Worm (Caenorhabditis elegans) whole organism, young adult: Measurements from ENCODE around the gene T18D3.5.

Experiments
- B0336.3 ChIP-seq: fragments of 200-800 bp; sonication (Bioruptor generic); IDR thresholded peaks from 2 replicates; pipeline ENCODE4 v1.3.6; 2022; ENCODE audit warnings: missing genetic modification characterization, missing compliant biosample characterization
- F33H1.4 ChIP-seq: fragments of 200-800 bp; sonication (Bioruptor generic); IDR thresholded peaks from 2 replicates; pipeline ENCODE4 v1.3.6; 2022; ENCODE audit warnings: missing genetic modification reagents, missing genetic modification characterization, missing compliant biosample characterization
- F52B5.7 ChIP-seq: sonication (generic microtip); optimal IDR thresholded peaks from 2 replicates; lab custom pipeline; 2016; ENCODE audit warnings: mild to moderate bottlenecking, missing genetic modification characterization, missing compliant biosample characterization
- Y79H2A.3 ChIP-seq: fragments of 200-800 bp; sonication (Bioruptor generic); conservative IDR thresholded peaks from 2 replicates; pipeline ENCODE4 v1.3.6; 2022; ENCODE audit warnings: missing genetic modification reagents, missing genetic modification characterization, missing compliant biosample characterization
- lin-40 ChIP-seq: sonication (generic microtip); optimal IDR thresholded peaks from 2 replicates; lab custom pipeline; 2016; ENCODE audit warnings: missing genetic modification characterization, mild to moderate bottlenecking, missing compliant biosample characterization, missing genotype, missing genetic modification reagents
- lir-1 ChIP-seq: fragments of 200-800 bp; sonication (Bioruptor generic); conservative IDR thresholded peaks from 2 replicates; pipeline ENCODE4 v1.3.6; 2022; ENCODE audit warnings: missing genetic modification reagents, missing genetic modification characterization, missing compliant biosample characterization
- madf-6 ChIP-seq: fragments of 200-800 bp; sonication (Bioruptor generic); IDR thresholded peaks from 2 replicates; pipeline ENCODE4 v1.3.6; 2022; ENCODE audit warnings: missing genetic modification reagents, missing genetic modification characterization, missing compliant biosample characterization
- nfya-1 ChIP-seq: sonication (generic microtip); optimal IDR thresholded peaks from 2 replicates; lab custom pipeline; 2017; ENCODE audit warnings: antibody characterized with exemption, missing compliant biosample characterization, missing genetic modification characterization, borderline replicate concordance; ENCODE audit not compliant: insufficient read depth
- nhr-80 ChIP-seq: sonication (generic microtip); optimal IDR thresholded peaks from 2 replicates; lab custom pipeline; 2016; ENCODE audit warnings: missing genetic modification characterization, missing compliant biosample characterization
- pha-4 ChIP-seq: fragments of 150-350 bp; sonication (generic microtip); optimal IDR thresholded peaks from 2 replicates; lab custom pipeline; 2014; ENCODE audit warnings: missing biosample characterization, missing genetic modification reagents, missing genetic modification characterization
- tbx-9 ChIP-seq: sonication (generic microtip); optimal IDR thresholded peaks from 2 replicates; lab custom pipeline; 2016; ENCODE audit warnings: borderline replicate concordance, missing genetic modification characterization, inconsistent platforms, missing compliant biosample characterization
- unc-62 ChIP-seq: fragments of 150-350 bp; optimal IDR thresholded peaks from 2 replicates; lab custom pipeline; 2014; ENCODE audit warnings: missing biosample characterization, missing genetic modification reagents, missing genetic modification characterization

- TF ChIP-seq lir-1 (GFP tag; lab: Robert Waterston, UW) (no peak), B0336.3 (GFP tag; lab: Robert Waterston, UW) (no peak), F33H1.4 (GFP tag; lab: Robert Waterston, UW) (no peak), unc-62 (GFP tag; lab: Kevin White, UChicago) (no peak), nfya-1 (tag; lab: Kevin White, UChicago) (no peak), madf-6 (no peak), lin-40 (tag; lab: Kevin White, UChicago) (no peak), tbx-9 (tag; lab: Kevin White, UChicago) (no peak), pha-4 (tag; lab: Kevin White, UChicago) (no peak), nhr-80 (tag; lab: Kevin White, UChicago) (no peak), Y79H2A.3 (GFP tag; lab: Robert Waterston, UW) (no peak), F52B5.7 (tag; lab: Kevin White, UChicago) (no peak)
Observed at ce11 chrX:12467660-12468111, 4.1 kb downstream of the T18D3.5 start, which contains the start of gene myo-2.
